Worm (Caenorhabditis elegans): ENCODE results near the gene F28C6.8.

Gene F28C6.8

ce11 chrII:8637615-8638014, 31.0 kb downstream of the F28C6.8 start, which contains the start of gene vab-9:
vab-9 (minus strand) TSS chrII:8637715.
- no peak for TF ChIP-seq ama-1 (optimal IDR thresholded peaks at IDR 0.05)
- no peak for TF ChIP-seq mbf-1 (tag; optimal IDR thresholded peaks at IDR 0.05)
- no peak for TF ChIP-seq sma-3 (GFP tag; optimal IDR thresholded peaks at IDR 0.05)
- no peak for TF ChIP-seq ZK546.5 (tag; optimal IDR thresholded peaks at IDR 0.05)

- TF ChIP-seq lin-39 (tag; optimal IDR thresholded peaks at IDR 0.05) (no peak), snpc-4 (tag; optimal IDR thresholded peaks at IDR 0.05) (no peak), fos-1 (tag; optimal IDR thresholded peaks at IDR 0.05) (no peak), aly-2 (tag; optimal IDR thresholded peaks at IDR 0.05) (no peak), ama-1 (optimal IDR thresholded peaks at IDR 0.05) (no peak), ceh-16 (tag; optimal IDR thresholded peaks at IDR 0.05) (no peak), nhr-77 (tag; optimal IDR thresholded peaks at IDR 0.05) (no peak), alr-1 (tag; optimal IDR thresholded peaks at IDR 0.05) (no peak), crh-2 (tag; optimal IDR thresholded peaks at IDR 0.05) (no peak)
Measured at ce11 chrII:8639553-8639952, 32.9 kb downstream of the F28C6.8 start.

- TF ChIP-seq ama-1 (optimal IDR thresholded peaks at IDR 0.05) (no peak), crh-2 (tag; optimal IDR thresholded peaks at IDR 0.05) (peak; percentile 24), fos-1 (tag; optimal IDR thresholded peaks at IDR 0.05) (peak; percentile 84), C34F6.9 (tag; optimal IDR thresholded peaks at IDR 0.05) (peak; percentile 5), nhr-10 (tag; optimal IDR thresholded peaks at IDR 0.05) (no peak), sma-3 (GFP tag; optimal IDR thresholded peaks at IDR 0.05) (no peak), ztf-1 (GFP tag; conservative IDR thresholded peaks at IDR 0.05) (no peak), dmd-4 (tag; optimal IDR thresholded peaks at IDR 0.05) (no peak)
Measured at ce11 chrII:8640503-8640902, 33.9 kb downstream of the F28C6.8 start.

- TF ChIP-seq fos-1 (tag; optimal IDR thresholded peaks at IDR 0.05): peak; percentile 63
- TF ChIP-seq nhr-21 (tag; optimal IDR thresholded peaks at IDR 0.05): no peak
Measured at ce11 chrII:8641131-8641530, 34.5 kb downstream of the F28C6.8 start, which contains the start of gene D2085.7. D2085.7 (plus strand) TSS chrII:8641381.

ce11 chrII:8642376-8642775, 35.7 kb downstream of the F28C6.8 start:
- TF ChIP-seq ceh-16 (tag; optimal IDR thresholded peaks at IDR 0.05) (no peak), ZK546.5 (tag; optimal IDR thresholded peaks at IDR 0.05) (no peak), nhr-77 (tag; optimal IDR thresholded peaks at IDR 0.05) (no peak), ztf-11 (tag; optimal IDR thresholded peaks at IDR 0.05) (no peak), elt-1 (tag; optimal IDR thresholded peaks at IDR 0.05) (no peak), C34F6.9 (tag; optimal IDR thresholded peaks at IDR 0.05) (no peak), alr-1 (tag; optimal IDR thresholded peaks at IDR 0.05) (no peak), fos-1 (tag; optimal IDR thresholded peaks at IDR 0.05) (no peak), mdl-1 (tag; optimal IDR thresholded peaks at IDR 0.05) (no peak), lin-13 (GFP tag; optimal IDR thresholded peaks at IDR 0.05) (no peak), R02D3.7 (tag; optimal IDR thresholded peaks at IDR 0.05) (no peak), unc-55 (GFP tag; optimal IDR thresholded peaks at IDR 0.05) (no peak), nhr-12 (tag; optimal IDR thresholded peaks at IDR 0.05) (no peak), egl-27 (tag; optimal IDR thresholded peaks at IDR 0.05) (no peak), mbf-1 (tag; optimal IDR thresholded peaks at IDR 0.05) (no peak), Y55F3AM.14 (GFP tag; optimal IDR thresholded peaks at IDR 0.05) (no peak), ceh-82 (tag; optimal IDR thresholded peaks at IDR 0.05) (no peak), nhr-237 (tag; optimal IDR thresholded peaks at IDR 0.05) (no peak)

ce11 chrII:8643627-8644356, 37.1 kb downstream of the F28C6.8 start:
- no peak for TF ChIP-seq ceh-82 (tag; optimal IDR thresholded peaks at IDR 0.05)
- peak; percentile 20 for TF ChIP-seq F13H6.1 (tag; optimal IDR thresholded peaks at IDR 0.05)

- no peak for TF ChIP-seq sem-4 (tag; optimal IDR thresholded peaks at IDR 0.05)
- TF ChIP-seq mab-5 (tag; optimal IDR thresholded peaks at IDR 0.05): no peak
- TF ChIP-seq nhr-77 (tag; optimal IDR thresholded peaks at IDR 0.05): no peak
- TF ChIP-seq aly-2 (tag; optimal IDR thresholded peaks at IDR 0.05): no peak
- TF ChIP-seq nhr-23 (tag; optimal IDR thresholded peaks at IDR 0.05): no peak
- TF ChIP-seq C34F6.9 (tag; optimal IDR thresholded peaks at IDR 0.05): no peak
Measured at ce11 chrII:8646437-8646836, 39.8 kb downstream of the F28C6.8 start.
